Worm (Caenorhabditis elegans) whole organism, midembryonic: Measurements from ENCODE around the gene T01B4.3.

Source experiments
- med-1 ChIP-seq: sonication (generic microtip); optimal IDR thresholded peaks from 2 replicates; lab custom pipeline; 2017; ENCODE audit warnings: missing genetic modification characterization, mild to moderate bottlenecking, missing compliant biosample characterization, antibody characterized with exemption, missing genetic modification reagents; ENCODE audit not compliant: insufficient read depth
- ztf-23 ChIP-seq: fragments of 200-800 bp; sonication (Bioruptor generic); IDR thresholded peaks from 2 replicates; pipeline ENCODE4 v1.3.6; 2022; ENCODE audit warnings: missing genetic modification reagents, missing genetic modification characterization, missing compliant biosample characterization

DNA sequence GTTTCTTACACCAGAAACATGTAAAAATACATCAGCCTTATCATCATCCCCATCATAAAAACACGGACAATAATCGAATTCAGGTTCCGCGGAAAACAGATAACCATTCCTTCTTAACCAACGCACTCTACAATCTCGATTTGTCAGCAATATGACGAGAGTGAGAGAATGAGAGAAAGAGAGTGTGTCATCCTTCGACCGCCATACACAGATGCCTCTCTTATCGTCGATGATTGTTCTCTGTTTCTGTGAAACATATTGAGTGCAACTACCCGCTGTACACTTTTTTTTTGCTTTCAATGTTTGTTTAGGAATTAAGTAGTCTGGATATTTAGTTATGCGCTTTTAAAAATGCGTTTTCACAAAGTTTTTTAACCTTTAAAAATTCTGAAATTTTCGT is 31.5 kb upstream of the T01B4.3 start:
- TF ChIP-seq ztf-23, result no peak
- no peak for TF ChIP-seq med-1 (GFP tag; lab: Kevin White, UChicago)
